Worm (Caenorhabditis elegans) whole organism, young adult: ENCODE measurements around the gene F57B9.1.

Experiments used
- B0019.2 ChIP-seq: fragments of 200-800 bp; sonication (Bioruptor generic); conservative IDR thresholded peaks from 2 replicates; pipeline ENCODE4 v1.3.6; 2022; ENCODE audit warnings: missing genetic modification reagents, missing genetic modification characterization, missing compliant biosample characterization
- F49E8.2 ChIP-seq: sonication (generic microtip); optimal IDR thresholded peaks from 3 replicates; lab custom pipeline; 2017; ENCODE audit warnings: missing genetic modification characterization, mild to moderate bottlenecking, missing compliant biosample characterization, antibody characterized with exemption, moderate library complexity; ENCODE audit not compliant: insufficient read depth
- F55B11.4 ChIP-seq: sonication (generic microtip); optimal IDR thresholded peaks from 2 replicates; lab custom pipeline; 2016; ENCODE audit warnings: missing compliant biosample characterization, missing genetic modification characterization, borderline replicate concordance; ENCODE audit not compliant: insufficient read depth
- F57A8.1 ChIP-seq: fragments of 200-800 bp; sonication (Bioruptor generic); optimal IDR thresholded peaks from 2 replicates; lab custom pipeline; 2018; ENCODE audit warnings: mild to moderate bottlenecking, missing genetic modification characterization, moderate library complexity, missing compliant biosample characterization
- T07F8.4 ChIP-seq: sonication (generic microtip); optimal IDR thresholded peaks from 2 replicates; lab custom pipeline; 2016; ENCODE audit warnings: mild to moderate bottlenecking, missing genetic modification characterization, moderate library complexity, missing compliant biosample characterization
- Y53F4B.3 ChIP-seq: fragments of 200-800 bp; sonication (Bioruptor generic); IDR thresholded peaks from 2 replicates; pipeline ENCODE4 v1.3.6; 2022; ENCODE audit warnings: missing genetic modification reagents, missing genetic modification characterization, missing compliant biosample characterization
- Y56A3A.18 ChIP-seq: fragments of 200-800 bp; sonication (Bioruptor generic); IDR thresholded peaks from 2 replicates; pipeline ENCODE4 v1.3.6; 2022; ENCODE audit warnings: missing genetic modification reagents, missing genetic modification characterization, missing compliant biosample characterization
- Y79H2A.3 ChIP-seq: fragments of 200-800 bp; sonication (Bioruptor generic); conservative IDR thresholded peaks from 2 replicates; pipeline ENCODE4 v1.3.6; 2022; ENCODE audit warnings: missing genetic modification reagents, missing genetic modification characterization, missing compliant biosample characterization
- aptf-3 ChIP-seq: fragments of 200-800 bp; sonication (Bioruptor generic); IDR thresholded peaks from 2 replicates; pipeline ENCODE4 v1.3.6; 2022; ENCODE audit warnings: missing genetic modification characterization, missing compliant biosample characterization
- attf-3 ChIP-seq: fragments of 200-800 bp; sonication (Bioruptor generic); conservative IDR thresholded peaks from 2 replicates; pipeline ENCODE4 v1.3.6; 2022; ENCODE audit warnings: missing genetic modification reagents, missing genetic modification characterization, missing compliant biosample characterization
- attf-5 ChIP-seq: fragments of 200-800 bp; sonication (Bioruptor generic); optimal IDR thresholded peaks from 2 replicates; lab custom pipeline; 2018; ENCODE audit warnings: mild to moderate bottlenecking, missing genetic modification characterization, missing compliant biosample characterization
- bed-1 ChIP-seq: fragments of 200-800 bp; sonication (Bioruptor generic); IDR thresholded peaks from 2 replicates; pipeline ENCODE4 v1.3.6; 2022; ENCODE audit warnings: missing genetic modification reagents, missing genetic modification characterization, missing compliant biosample characterization
- cebp-1 ChIP-seq, 2 experiments: fragments of 200-800 bp in 1 of 2; sonication (Bioruptor generic) in 1 of 2; sonication (generic microtip) in 1 of 2; IDR thresholded peaks in 1 of 2; optimal IDR thresholded peaks in 1 of 2; 2 replicates each; pipeline versions ENCODE4 v1.3.6 to Lab custom; 2017 to 2022; ENCODE audit warnings: missing compliant biosample characterization in 2 of 2, missing genetic modification characterization in 2 of 2, mild to moderate bottlenecking in 1 of 2, missing genetic modification reagents in 1 of 2, moderate library complexity in 1 of 2
- cebp-2 ChIP-seq: fragments of 200-800 bp; sonication (Bioruptor generic); IDR thresholded peaks from 2 replicates; pipeline ENCODE4 v1.3.6; 2022; ENCODE audit warnings: missing genetic modification characterization, missing compliant biosample characterization
- ceh-27 ChIP-seq: fragments of 200-800 bp; sonication (Bioruptor generic); optimal IDR thresholded peaks from 2 replicates; lab custom pipeline; 2018; ENCODE audit warnings: mild to moderate bottlenecking, missing genetic modification characterization, moderate library complexity, missing compliant biosample characterization
- ceh-40 ChIP-seq: fragments of 200-800 bp; sonication (Bioruptor generic); IDR thresholded peaks from 2 replicates; pipeline ENCODE4 v1.3.6; 2022; ENCODE audit warnings: missing genetic modification characterization, missing compliant biosample characterization
- dpl-1 ChIP-seq: fragments of 150-350 bp; optimal IDR thresholded peaks from 2 replicates; lab custom pipeline; 2014; ENCODE audit warnings: missing biosample characterization, missing genetic modification reagents, missing genetic modification characterization
- ekl-4 ChIP-seq: fragments of 200-800 bp; sonication (Bioruptor generic); IDR thresholded peaks from 2 replicates; pipeline ENCODE4 v1.3.6; 2022; ENCODE audit warnings: missing genetic modification reagents, missing genetic modification characterization, missing compliant biosample characterization
- hlh-12 ChIP-seq: sonication (generic microtip); optimal IDR thresholded peaks from 2 replicates; lab custom pipeline; 2016; ENCODE audit warnings: missing genetic modification characterization, missing compliant biosample characterization
- let-526 ChIP-seq: fragments of 200-800 bp; sonication (Bioruptor generic); IDR thresholded peaks from 2 replicates; pipeline ENCODE4 v1.3.6; 2022; ENCODE audit warnings: missing genetic modification reagents, missing genetic modification characterization, missing compliant biosample characterization
- let-607 ChIP-seq, 2 experiments: fragments of 200-800 bp in 1 of 2; sonication (Bioruptor generic) in 1 of 2; sonication (generic microtip) in 1 of 2; optimal IDR thresholded peaks; 2 replicates each; lab custom pipeline; 2016 to 2018; ENCODE audit warnings: mild to moderate bottlenecking in 2 of 2, missing compliant biosample characterization in 2 of 2, missing genetic modification characterization in 2 of 2, moderate library complexity in 2 of 2, missing genotype in 1 of 2
- lin-35 ChIP-seq, 3 experiments: fragments of 150-350 bp in 2 of 3; sonication (generic microtip) in 1 of 3; optimal IDR thresholded peaks; 2 replicates each; lab custom pipeline; 2014 to 2018; ENCODE audit warnings: missing biosample characterization in 3 of 3, missing genetic modification characterization in 3 of 3, missing genetic modification reagents in 3 of 3
- mel-28 ChIP-seq: sonication (generic microtip); optimal IDR thresholded peaks from 2 replicates; lab custom pipeline; 2016; ENCODE audit warnings: borderline replicate concordance, mild to moderate bottlenecking, missing genetic modification characterization, missing compliant biosample characterization
- nfya-2 ChIP-seq: fragments of 200-800 bp; sonication (Bioruptor generic); IDR thresholded peaks from 2 replicates; pipeline ENCODE4 v1.3.6; 2022; ENCODE audit warnings: missing genetic modification reagents, missing genetic modification characterization, missing compliant biosample characterization
- nhr-80 ChIP-seq: sonication (generic microtip); optimal IDR thresholded peaks from 2 replicates; lab custom pipeline; 2016; ENCODE audit warnings: missing genetic modification characterization, missing compliant biosample characterization
- pbrm-1 ChIP-seq: fragments of 200-800 bp; sonication (Bioruptor generic); IDR thresholded peaks from 2 replicates; pipeline ENCODE4 v1.3.6; 2022; ENCODE audit warnings: missing genetic modification reagents, missing genetic modification characterization, missing compliant biosample characterization
- sdz-38 ChIP-seq: sonication (generic microtip); optimal IDR thresholded peaks from 2 replicates; lab custom pipeline; 2016; ENCODE audit warnings: missing genotype, missing genetic modification characterization, missing compliant biosample characterization
- sea-2 ChIP-seq: fragments of 200-800 bp; sonication (Bioruptor generic); IDR thresholded peaks from 2 replicates; pipeline ENCODE4 v1.3.6; 2022; ENCODE audit warnings: missing genetic modification characterization, missing compliant biosample characterization
- snpc-1.3 ChIP-seq: sonication (generic microtip); optimal IDR thresholded peaks from 2 replicates; lab custom pipeline; 2017; ENCODE audit warnings: missing genetic modification characterization, mild to moderate bottlenecking, missing compliant biosample characterization, antibody characterized with exemption, moderate library complexity, missing genotype, missing genetic modification reagents; ENCODE audit not compliant: insufficient read depth
- snpc-3.4 ChIP-seq: sonication (generic microtip); optimal IDR thresholded peaks from 2 replicates; lab custom pipeline; 2017; ENCODE audit warnings: missing genetic modification characterization, mild to moderate bottlenecking, missing compliant biosample characterization, antibody characterized with exemption, moderate library complexity, missing genotype, missing genetic modification reagents
- snpc-4 ChIP-seq, 5 experiments: fragments of 150-350 bp in 1 of 5; sonication (generic microtip) in 4 of 5; optimal IDR thresholded peaks; 2 replicates each; lab custom pipeline; 2014 to 2018; ENCODE audit warnings: missing genetic modification characterization in 5 of 5, missing biosample characterization in 3 of 5, antibody characterized with exemption in 2 of 5, mild to moderate bottlenecking in 2 of 5, missing compliant biosample characterization in 2 of 5, missing genotype in 2 of 5, moderate library complexity in 2 of 5, missing genetic modification reagents in 1 of 5
- somi-1 ChIP-seq: fragments of 200-800 bp; sonication (Bioruptor generic); optimal IDR thresholded peaks from 2 replicates; lab custom pipeline; 2018; ENCODE audit warnings: mild to moderate bottlenecking, missing genetic modification characterization, missing compliant biosample characterization
- tbx-9 ChIP-seq: sonication (generic microtip); optimal IDR thresholded peaks from 2 replicates; lab custom pipeline; 2016; ENCODE audit warnings: borderline replicate concordance, missing genetic modification characterization, inconsistent platforms, missing compliant biosample characterization
- unc-62 ChIP-seq: fragments of 150-350 bp; optimal IDR thresholded peaks from 2 replicates; lab custom pipeline; 2014; ENCODE audit warnings: missing biosample characterization, missing genetic modification reagents, missing genetic modification characterization
- xnd-1 ChIP-seq: sonication (generic microtip); optimal IDR thresholded peaks from 2 replicates; lab custom pipeline; 2016; ENCODE audit warnings: missing genotype, missing genetic modification reagents, missing genetic modification characterization, missing compliant biosample characterization
- zfh-2 ChIP-seq: fragments of 200-800 bp; sonication (Bioruptor generic); conservative IDR thresholded peaks from 2 replicates; pipeline ENCODE4 v1.3.6; 2022; ENCODE audit warnings: missing genetic modification reagents, missing genetic modification characterization, missing compliant biosample characterization
- ztf-25 ChIP-seq: fragments of 200-800 bp; sonication (Bioruptor generic); IDR thresholded peaks from 2 replicates; pipeline ENCODE4 v1.3.6; 2022; ENCODE audit warnings: missing genetic modification reagents, missing genetic modification characterization, missing compliant biosample characterization
- ztf-28 ChIP-seq: fragments of 200-800 bp; sonication (Bioruptor generic); IDR thresholded peaks from 2 replicates; pipeline ENCODE4 v1.3.6; 2022; ENCODE audit warnings: missing genetic modification reagents, missing genetic modification characterization, missing compliant biosample characterization
- ztf-3 ChIP-seq: fragments of 200-800 bp; sonication (Bioruptor generic); optimal IDR thresholded peaks from 2 replicates; lab custom pipeline; 2018; ENCODE audit warnings: mild to moderate bottlenecking, missing genetic modification characterization, missing compliant biosample characterization
- ztf-6 ChIP-seq: fragments of 200-800 bp; sonication (Bioruptor generic); IDR thresholded peaks from 2 replicates; pipeline ENCODE4 v1.3.6; 2022; ENCODE audit warnings: missing genetic modification reagents, missing genetic modification characterization, missing compliant biosample characterization

The F57B9.1 gene

DNA sequence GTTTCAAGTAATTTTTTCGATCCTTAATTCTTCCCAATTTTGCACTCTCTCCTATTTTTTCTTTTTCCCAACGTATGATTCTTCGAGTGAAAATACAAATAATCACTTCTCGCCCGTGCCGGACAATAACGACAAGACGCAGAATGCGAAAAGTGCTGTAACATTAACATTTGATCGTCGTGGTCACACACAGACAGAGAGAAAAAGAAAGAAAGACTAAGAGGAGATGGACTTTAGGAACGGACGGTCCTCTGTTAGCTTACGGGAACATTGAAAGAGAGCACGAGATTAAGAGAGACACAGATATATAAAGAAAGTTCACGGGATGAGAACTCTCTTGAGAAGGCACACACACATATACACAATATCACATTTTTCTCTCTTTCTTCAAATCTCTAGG is 14.0 kb upstream of the F57B9.1 start:
- TF ChIP-seq Y56A3A.18 (no peak), cebp-1 (GFP tag; IDR thresholded peaks at IDR 0.05; lab: Robert Waterston, UW) (no peak), cebp-1 (tag; optimal IDR thresholded peaks at IDR 0.05; lab: Kevin White, UChicago) (peak; percentile 17), snpc-3.4 (tag; lab: Kevin White, UChicago) (no peak), attf-3 (GFP tag; lab: Robert Waterston, UW) (peak; percentile 50), lin-35 (GFP tag; optimal IDR thresholded peaks at IDR 0.05; lab: Kevin White, UChicago) (no peak), ztf-3 (GFP tag; lab: Kevin White, UChicago) (no peak), nhr-80 (peak; percentile 24), ceh-40 (GFP tag; lab: Robert Waterston, UW) (no peak), T07F8.4 (tag; lab: Kevin White, UChicago) (no peak)

DNA sequence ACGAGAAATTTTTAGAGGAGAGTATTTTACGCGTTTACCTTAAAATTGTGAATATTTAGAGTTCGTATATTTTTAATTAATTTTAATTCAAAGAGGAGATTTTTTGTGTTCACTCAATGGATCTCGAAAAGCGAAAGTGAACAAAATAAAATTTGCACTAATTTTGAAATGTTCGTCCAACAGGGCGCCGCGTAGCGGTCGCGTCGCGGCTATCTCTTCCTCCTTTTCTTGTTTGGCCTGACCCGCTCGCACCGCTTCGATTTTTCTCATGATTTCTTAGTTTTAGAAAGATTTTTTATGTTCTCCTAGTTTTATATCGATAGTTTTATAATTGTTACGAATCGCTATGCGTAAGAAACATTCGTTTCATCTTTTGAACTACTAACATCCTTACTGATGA is 10.5 kb upstream of the F57B9.1 start:
- no peak for TF ChIP-seq snpc-1.3 (tag; lab: Kevin White, UChicago)
- TF ChIP-seq bed-1 (GFP tag; lab: Robert Waterston, UW), result no peak
- no peak for TF ChIP-seq sea-2 (GFP tag; lab: Robert Waterston, UW)
- no peak for TF ChIP-seq snpc-4 (GFP tag; optimal IDR thresholded peaks at IDR 0.05; lab: Kevin White, UChicago)
- peak in 1 of 4 experiments; percentile 32 for TF ChIP-seq snpc-4 (tag; optimal IDR thresholded peaks at IDR 0.05; lab: Kevin White, UChicago)
- TF ChIP-seq aptf-3 (GFP tag; lab: Robert Waterston, UW), result no peak
- no peak for TF ChIP-seq pbrm-1 (GFP tag; lab: Robert Waterston, UW)
- no peak for TF ChIP-seq hlh-12
- no peak for TF ChIP-seq sdz-38
- no peak for TF ChIP-seq cebp-1 (GFP tag; IDR thresholded peaks at IDR 0.05; lab: Robert Waterston, UW)
- TF ChIP-seq cebp-1 (tag; optimal IDR thresholded peaks at IDR 0.05; lab: Kevin White, UChicago), result peak; percentile 11
- no peak for TF ChIP-seq attf-3 (GFP tag; lab: Robert Waterston, UW)
- no peak for TF ChIP-seq ztf-6 (GFP tag; lab: Robert Waterston, UW)
- no peak for TF ChIP-seq B0019.2 (GFP tag; lab: Robert Waterston, UW)
- TF ChIP-seq snpc-3.4 (tag; lab: Kevin White, UChicago), result no peak
- no peak for TF ChIP-seq let-526 (GFP tag; lab: Robert Waterston, UW)
- TF ChIP-seq let-607 (tag; optimal IDR thresholded peaks at IDR 0.05; lab: Kevin White, UChicago), result peak in 1 of 2 experiments; percentile 13
- TF ChIP-seq dpl-1, result no peak
- TF ChIP-seq Y79H2A.3 (GFP tag; lab: Robert Waterston, UW), result no peak
- no peak for TF ChIP-seq F57A8.1 (GFP tag; lab: Kevin White, UChicago)

DNA sequence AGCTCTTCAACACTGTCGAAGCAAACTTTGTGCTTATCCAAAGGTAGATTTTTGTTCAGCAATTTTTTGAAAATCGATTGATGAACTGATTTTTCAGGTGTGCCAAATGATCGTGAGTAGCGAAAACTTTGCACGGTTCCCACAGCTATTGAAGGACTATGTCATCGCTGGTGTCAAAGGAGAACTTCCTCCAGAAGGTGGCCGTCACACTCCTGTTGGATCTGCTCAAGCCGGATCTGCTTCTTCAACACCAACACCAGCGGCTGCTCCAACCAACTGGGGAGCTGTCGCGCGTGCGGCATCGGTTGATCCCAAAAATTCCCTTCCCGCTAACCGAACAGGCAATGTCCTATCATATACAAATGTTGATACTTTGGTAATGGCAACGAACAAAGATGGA is 8.5 kb upstream of the F57B9.1 start:
- no peak for TF ChIP-seq ztf-25 (GFP tag; lab: Robert Waterston, UW)
- TF ChIP-seq zfh-2 (GFP tag; lab: Robert Waterston, UW), result peak; percentile 51; the same call in 1 of the 2 replicates
- TF ChIP-seq, all 124 proteins: peak for 1

DNA sequence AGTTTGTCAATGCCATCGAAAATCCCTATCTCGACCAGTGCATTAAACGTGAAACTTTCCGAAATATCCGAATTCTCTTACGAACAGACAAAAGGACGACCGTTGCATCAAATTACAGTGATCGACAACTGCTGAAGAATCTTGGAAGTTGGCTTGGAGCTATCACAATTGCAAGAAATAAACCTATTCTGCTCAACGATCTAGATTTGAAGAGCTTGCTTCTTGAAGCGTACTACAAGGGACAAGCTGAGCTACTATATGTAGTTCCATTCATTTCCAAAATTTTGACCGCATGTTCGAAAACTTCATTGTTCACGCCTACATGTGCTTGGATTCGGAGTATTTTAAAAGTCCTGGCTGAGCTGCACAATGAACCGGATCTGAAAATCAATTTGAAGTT is 7.9 kb upstream of the F57B9.1 start:
- no peak for TF ChIP-seq Y53F4B.3 (GFP tag; lab: Robert Waterston, UW)
- TF ChIP-seq cebp-2 (GFP tag; lab: Robert Waterston, UW), result no peak
- no peak for TF ChIP-seq ceh-27 (GFP tag; lab: Kevin White, UChicago)
- no peak for TF ChIP-seq tbx-9 (tag; lab: Kevin White, UChicago)
- TF ChIP-seq unc-62 (GFP tag; lab: Kevin White, UChicago), result no peak
- no peak for TF ChIP-seq mel-28 (tag; lab: Kevin White, UChicago)
- no peak for TF ChIP-seq nhr-80
- no peak for TF ChIP-seq F49E8.2 (tag; lab: Kevin White, UChicago)
- TF ChIP-seq ztf-28 (GFP tag; lab: Robert Waterston, UW), result no peak
- TF ChIP-seq somi-1, result no peak
- no peak for TF ChIP-seq ekl-4 (GFP tag; lab: Robert Waterston, UW)
- TF ChIP-seq attf-5 (GFP tag; lab: Kevin White, UChicago), result no peak
- no peak for TF ChIP-seq dpl-1
- no peak for TF ChIP-seq nfya-2 (GFP tag; lab: Robert Waterston, UW)
- no peak for TF ChIP-seq F55B11.4 (tag; lab: Kevin White, UChicago)
- no peak for TF ChIP-seq xnd-1 (tag; lab: Kevin White, UChicago)
- TF ChIP-seq, all 124 proteins: peak for 0
